Fruit fly (Drosophila melanogaster): ENCODE data around the gene CG6729.

The CG6729 gene

dm6 chr2L:10704425-10704824, 39.3 kb downstream of the CG6729 start:
- no peak for TF ChIP-seq noc (tag; optimal IDR thresholded peaks at IDR 0.05)

dm6 chr2L:10703281-10703680, 40.5 kb downstream of the CG6729 start, which contains the start of gene CG6415:
Gene CG6415, plus strand, starts transcription at chr2L:10703621.
- TF ChIP-seq noc (tag; optimal IDR thresholded peaks at IDR 0.05): peak; percentile 92

- TF ChIP-seq noc (tag; optimal IDR thresholded peaks at IDR 0.05): no peak
Observed at dm6 chr2L:10701499-10702062, 42.2 kb downstream of the CG6729 start, which contains the start of gene Lip1. Gene Lip1, minus strand, starts transcription at chr2L:10701544.

- peak; percentile 80 for TF ChIP-seq noc (tag; optimal IDR thresholded peaks at IDR 0.05)
Observed at dm6 chr2L:10697992-10698391, 45.7 kb downstream of the CG6729 start, which contains the start of gene CG7300. Gene CG7300, minus strand, starts transcription at chr2L:10698043.

- no peak for TF ChIP-seq noc (tag; optimal IDR thresholded peaks at IDR 0.05)
Observed at dm6 chr2L:10694053-10694618, 49.6 kb downstream of the CG6729 start, which contains the start of gene CG17108. Gene CG17108, minus strand, starts transcription at chr2L:10694103.

dm6 chr2L:10693018-10693417, 50.7 kb downstream of the CG6729 start:
- TF ChIP-seq noc (tag; optimal IDR thresholded peaks at IDR 0.05): no peak

Measured in whole organism, larva.